Worm (Caenorhabditis elegans) whole organism, late embryonic: ENCODE data around the gene ndub-6.

Experiments used
- C38D4.7 ChIP-seq: fragments of 200-800 bp; sonication (Bioruptor generic); optimal IDR thresholded peaks from 2 replicates; lab custom pipeline; 2018; ENCODE audit warnings: mild to moderate bottlenecking, missing genetic modification characterization, moderate library complexity, missing compliant biosample characterization
- K09A11.1 ChIP-seq: sonication (generic microtip); optimal IDR thresholded peaks from 2 replicates; lab custom pipeline; 2017; ENCODE audit warnings: antibody characterized with exemption, mild to moderate bottlenecking, missing genetic modification characterization, missing compliant biosample characterization; ENCODE audit not compliant: insufficient read depth
- T23F11.4 ChIP-seq: fragments of 200-800 bp; sonication (Bioruptor generic); optimal IDR thresholded peaks from 2 replicates; lab custom pipeline; 2018; ENCODE audit warnings: mild to moderate bottlenecking, missing genetic modification characterization, missing compliant biosample characterization
- Y22D7AL.16 ChIP-seq: sonication (generic microtip); optimal IDR thresholded peaks from 2 replicates; lab custom pipeline; 2016; ENCODE audit warnings: missing genetic modification characterization, missing compliant biosample characterization
- ceh-14 ChIP-seq: sonication (generic microtip); optimal IDR thresholded peaks from 2 replicates; lab custom pipeline; 2016; ENCODE audit warnings: missing genotype, missing genetic modification characterization, missing compliant biosample characterization
- ceh-18 ChIP-seq: sonication (generic microtip); optimal IDR thresholded peaks from 2 replicates; lab custom pipeline; 2016; ENCODE audit warnings: missing genetic modification characterization, missing compliant biosample characterization
- ceh-19 ChIP-seq: fragments of 200-800 bp; sonication (Bioruptor generic); optimal IDR thresholded peaks from 2 replicates; lab custom pipeline; 2018; ENCODE audit warnings: mild to moderate bottlenecking, missing genetic modification characterization, missing compliant biosample characterization
- ceh-22 ChIP-seq: sonication (generic microtip); optimal IDR thresholded peaks from 2 replicates; lab custom pipeline; 2017; ENCODE audit warnings: missing biosample characterization, missing genetic modification characterization
- ceh-24 ChIP-seq: sonication (generic microtip); optimal IDR thresholded peaks from 2 replicates; lab custom pipeline; 2016; ENCODE audit warnings: mild to moderate bottlenecking, missing genetic modification characterization, missing compliant biosample characterization
- ceh-31 ChIP-seq: sonication (generic microtip); optimal IDR thresholded peaks from 2 replicates; lab custom pipeline; 2016; ENCODE audit warnings: missing genetic modification characterization, missing compliant biosample characterization
- ceh-45 ChIP-seq: fragments of 200-800 bp; sonication (Bioruptor generic); IDR thresholded peaks from 2 replicates; pipeline ENCODE4 v1.3.6; 2022; ENCODE audit warnings: missing genetic modification reagents, missing genetic modification characterization, missing compliant biosample characterization
- ceh-48 ChIP-seq: sonication (generic microtip); optimal IDR thresholded peaks from 2 replicates; lab custom pipeline; 2016; ENCODE audit warnings: missing genetic modification characterization, inconsistent platforms, missing compliant biosample characterization
- che-1 ChIP-seq: sonication (generic microtip); optimal IDR thresholded peaks from 2 replicates; lab custom pipeline; 2016; ENCODE audit warnings: mild to moderate bottlenecking, missing genetic modification characterization, missing compliant biosample characterization
- elt-2 ChIP-seq: sonication (generic microtip); optimal IDR thresholded peaks from 2 replicates; lab custom pipeline; 2016; ENCODE audit warnings: missing genetic modification reagents, missing genetic modification characterization, missing compliant biosample characterization
- fax-1 ChIP-seq: sonication (generic microtip); optimal IDR thresholded peaks from 2 replicates; lab custom pipeline; 2016; ENCODE audit warnings: missing genotype, missing genetic modification characterization, missing compliant biosample characterization
- fkh-10 ChIP-seq: fragments of 150-350 bp; optimal IDR thresholded peaks from 2 replicates; lab custom pipeline; 2014; ENCODE audit warnings: missing biosample characterization, missing genetic modification reagents, missing genetic modification characterization
- fkh-6 ChIP-seq: sonication (generic microtip); optimal IDR thresholded peaks from 2 replicates; lab custom pipeline; 2016; ENCODE audit warnings: missing genetic modification characterization, missing compliant biosample characterization
- hlh-15 ChIP-seq: sonication (generic microtip); optimal IDR thresholded peaks from 2 replicates; lab custom pipeline; 2016; ENCODE audit warnings: missing genetic modification characterization, missing compliant biosample characterization
- hlh-6 ChIP-seq: sonication (generic microtip); optimal IDR thresholded peaks from 2 replicates; lab custom pipeline; 2016; ENCODE audit warnings: missing genotype, missing genetic modification characterization, missing compliant biosample characterization
- hlh-8 ChIP-seq: sonication (generic microtip); optimal IDR thresholded peaks from 2 replicates; lab custom pipeline; 2016; ENCODE audit warnings: missing genotype, missing genetic modification characterization, missing compliant biosample characterization
- lim-6 ChIP-seq: sonication (generic microtip); optimal IDR thresholded peaks from 2 replicates; lab custom pipeline; 2016; ENCODE audit warnings: missing genetic modification characterization, missing compliant biosample characterization
- lin-11 ChIP-seq: fragments of 200-800 bp; sonication (Bioruptor generic); optimal IDR thresholded peaks from 2 replicates; lab custom pipeline; 2018; ENCODE audit warnings: mild to moderate bottlenecking, missing genetic modification characterization, missing compliant biosample characterization
- nfya-1 ChIP-seq: sonication (generic microtip); optimal IDR thresholded peaks from 2 replicates; lab custom pipeline; 2017; ENCODE audit warnings: missing genetic modification characterization, mild to moderate bottlenecking, missing compliant biosample characterization, antibody characterized with exemption, moderate library complexity
- npax-4 ChIP-seq: sonication (generic microtip); optimal IDR thresholded peaks from 2 replicates; lab custom pipeline; 2016; ENCODE audit warnings: missing genetic modification characterization, missing compliant biosample characterization
- pha-2 ChIP-seq: sonication (generic microtip); optimal IDR thresholded peaks from 2 replicates; lab custom pipeline; 2017; ENCODE audit warnings: mild to moderate bottlenecking, missing genetic modification characterization, missing compliant biosample characterization
- pha-4 ChIP-seq: fragments of 150-350 bp; optimal IDR thresholded peaks from 2 replicates; lab custom pipeline; 2018; ENCODE audit warnings: missing biosample characterization, missing genetic modification reagents, missing genetic modification characterization
- pros-1 ChIP-seq: fragments of 150-350 bp; optimal IDR thresholded peaks from 2 replicates; lab custom pipeline; 2014; ENCODE audit warnings: missing biosample characterization, missing genetic modification reagents, missing genetic modification characterization
- ref-2 ChIP-seq: sonication (generic microtip); optimal IDR thresholded peaks from 2 replicates; lab custom pipeline; 2016; ENCODE audit warnings: missing genetic modification characterization, missing compliant biosample characterization
- rnt-1 ChIP-seq: sonication (generic microtip); optimal IDR thresholded peaks from 2 replicates; lab custom pipeline; 2016; ENCODE audit warnings: missing genetic modification characterization, missing compliant biosample characterization
- sdc-2 ChIP-seq: sonication (generic microtip); optimal IDR thresholded peaks from 2 replicates; lab custom pipeline; 2016; ENCODE audit warnings: missing genotype, missing genetic modification characterization, missing compliant biosample characterization
- syd-9 ChIP-seq: sonication (generic microtip); optimal IDR thresholded peaks from 2 replicates; lab custom pipeline; 2016; ENCODE audit warnings: mild to moderate bottlenecking, missing genetic modification characterization, moderate library complexity, missing compliant biosample characterization
- tbx-2 ChIP-seq: sonication (generic microtip); optimal IDR thresholded peaks from 2 replicates; lab custom pipeline; 2016; ENCODE audit warnings: missing genetic modification characterization, missing compliant biosample characterization
- tbx-7 ChIP-seq: sonication (generic microtip); optimal IDR thresholded peaks from 2 replicates; lab custom pipeline; 2016; ENCODE audit warnings: missing genotype, missing genetic modification characterization, missing compliant biosample characterization
- ttx-3 ChIP-seq: sonication (generic microtip); optimal IDR thresholded peaks from 2 replicates; lab custom pipeline; 2016; ENCODE audit warnings: missing genetic modification reagents, missing genetic modification characterization, missing compliant biosample characterization
- unc-3 ChIP-seq, 2 experiments: fragments of 200-800 bp in 1 of 2; sonication (Bioruptor generic) in 1 of 2; sonication (generic microtip) in 1 of 2; conservative IDR thresholded peaks in 1 of 2; optimal IDR thresholded peaks in 1 of 2; 2 replicates each; pipeline versions ENCODE4 v1.3.6 to Lab custom; 2016 to 2022; ENCODE audit warnings: missing compliant biosample characterization in 2 of 2, missing genetic modification characterization in 2 of 2, missing genetic modification reagents in 1 of 2
- zip-5 ChIP-seq: sonication (generic microtip); optimal IDR thresholded peaks from 2 replicates; lab custom pipeline; 2016; ENCODE audit warnings: missing genetic modification characterization, missing compliant biosample characterization
- ztf-16 ChIP-seq: sonication (generic microtip); optimal IDR thresholded peaks from 2 replicates; lab custom pipeline; 2017; ENCODE audit warnings: missing genetic modification characterization, missing compliant biosample characterization

The ndub-6 gene

DNA sequence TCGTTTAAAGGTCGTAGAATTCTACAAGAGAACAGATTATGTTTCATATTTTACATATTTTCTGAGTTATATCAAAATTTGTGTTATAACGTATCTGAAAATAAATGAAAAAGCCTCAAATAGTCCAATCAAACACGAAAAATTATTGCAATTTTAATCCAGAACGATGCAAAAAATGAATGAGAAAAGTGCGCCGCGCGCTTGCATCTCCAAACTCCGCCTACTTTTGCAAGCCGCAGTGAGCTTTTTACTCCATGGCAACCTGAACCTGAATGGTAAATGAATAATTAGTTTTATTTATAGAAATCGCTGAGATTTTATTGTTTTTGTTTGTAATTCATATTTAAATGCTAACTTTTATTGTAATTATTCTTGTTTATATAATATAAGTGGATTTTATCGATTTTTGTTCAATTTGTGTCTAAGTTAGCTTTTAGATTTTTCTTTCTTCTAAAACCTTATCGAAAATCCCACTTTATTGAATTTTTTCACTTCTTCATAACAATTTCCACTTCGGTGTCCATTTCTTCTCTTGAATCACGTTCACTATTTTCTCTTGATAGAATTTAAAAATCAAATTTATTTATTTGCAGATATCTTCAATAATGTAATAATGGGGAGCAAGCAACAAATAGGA, 4.1 kb downstream of the ndub-6 start, which contains the start of gene ZK809.5:
Gene ZK809.5 (plus strand): TSS at position 587 of the 637 bp plus-strand sequence.
- no peak for TF ChIP-seq lin-11 (tag; lab: Kevin White, UChicago)
- TF ChIP-seq fkh-10, result no peak
- TF ChIP-seq lim-6 (tag; lab: Kevin White, UChicago), result no peak
- TF ChIP-seq pros-1 (tag; lab: Kevin White, UChicago), result no peak
- TF ChIP-seq nfya-1, result peak; percentile 12
- TF ChIP-seq unc-3 (GFP tag; conservative IDR thresholded peaks at IDR 0.05; lab: Robert Waterston, UW), result no peak
- TF ChIP-seq unc-3 (tag; optimal IDR thresholded peaks at IDR 0.05; lab: Kevin White, UChicago), result no peak
- TF ChIP-seq elt-2 (tag; lab: Kevin White, UChicago), result peak; percentile 9
- TF ChIP-seq ttx-3 (tag; lab: Kevin White, UChicago), result no peak

DNA sequence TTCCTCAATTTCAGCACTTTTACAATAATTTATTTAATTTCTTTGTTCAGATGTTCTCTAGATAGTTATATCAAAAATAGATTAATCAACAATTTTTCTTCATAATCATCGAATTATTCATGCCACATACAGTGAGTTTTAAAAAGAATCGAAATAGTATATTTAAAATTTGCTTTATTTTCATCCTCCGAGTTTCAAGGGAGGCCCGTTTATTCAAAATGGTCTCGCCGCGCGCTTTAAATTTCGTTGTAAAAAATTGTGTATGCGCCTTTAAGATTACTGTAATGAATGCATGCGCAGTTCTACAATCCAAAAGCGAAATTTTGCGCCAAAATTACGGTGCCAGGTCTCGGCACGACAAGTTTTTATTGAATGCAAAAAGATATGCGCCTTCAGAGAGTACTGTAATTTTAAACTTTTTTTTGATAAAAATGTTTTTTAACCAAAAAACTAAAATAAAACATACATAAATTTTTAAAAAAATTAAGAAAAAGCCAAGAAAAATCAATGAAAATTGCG, 7.7 kb downstream of the ndub-6 start, which contains the start of gene ZK792.1:
Gene ZK792.1 (plus strand): TSS at position 51 of the 519 bp plus-strand sequence.
- TF ChIP-seq K09A11.1 (no peak), npax-4 (no peak), fax-1 (tag; lab: Kevin White, UChicago) (no peak), tbx-2 (tag; lab: Kevin White, UChicago) (no peak), hlh-15 (no peak), hlh-8 (tag; lab: Kevin White, UChicago) (no peak)

DNA sequence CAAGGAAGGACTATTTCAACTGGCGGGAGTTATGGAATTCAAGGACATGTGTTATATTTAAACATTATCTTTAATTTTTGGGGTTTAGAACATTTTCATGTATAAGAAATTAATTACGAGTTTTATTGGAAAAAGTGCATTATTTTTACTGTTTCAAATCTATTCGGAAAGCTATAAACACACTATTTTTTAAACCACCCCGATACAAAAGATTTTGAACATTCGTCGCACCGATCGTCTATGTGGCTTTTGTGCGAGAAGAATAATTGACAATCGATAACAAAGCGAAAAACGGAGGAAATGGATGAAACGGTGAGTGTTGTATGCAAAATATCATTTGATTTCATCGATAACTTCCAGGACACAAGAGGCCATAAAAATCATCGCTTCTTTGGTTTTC, 12.8 kb downstream of the ndub-6 start, which contains the start of gene ZK809.9:
Gene ZK809.9 (plus strand): TSS at position 301 of the 400 bp plus-strand sequence.
- TF ChIP-seq T23F11.4 (GFP tag; lab: Kevin White, UChicago) (no peak), che-1 (tag; lab: Kevin White, UChicago) (no peak), elt-2 (tag; lab: Kevin White, UChicago) (no peak), zip-5 (tag; lab: Kevin White, UChicago) (no peak), fkh-6 (no peak), C38D4.7 (GFP tag; lab: Kevin White, UChicago) (no peak), ceh-24 (tag; lab: Kevin White, UChicago) (no peak), pha-4 (tag; lab: Kevin White, UChicago) (no peak), ceh-18 (tag; lab: Kevin White, UChicago) (no peak), pha-2 (tag; lab: Kevin White, UChicago) (no peak), ceh-31 (tag; lab: Kevin White, UChicago) (no peak), ztf-16 (tag; lab: Kevin White, UChicago) (no peak), ceh-14 (tag; lab: Kevin White, UChicago) (no peak), hlh-15 (no peak), Y22D7AL.16 (tag; lab: Kevin White, UChicago) (no peak)

DNA sequence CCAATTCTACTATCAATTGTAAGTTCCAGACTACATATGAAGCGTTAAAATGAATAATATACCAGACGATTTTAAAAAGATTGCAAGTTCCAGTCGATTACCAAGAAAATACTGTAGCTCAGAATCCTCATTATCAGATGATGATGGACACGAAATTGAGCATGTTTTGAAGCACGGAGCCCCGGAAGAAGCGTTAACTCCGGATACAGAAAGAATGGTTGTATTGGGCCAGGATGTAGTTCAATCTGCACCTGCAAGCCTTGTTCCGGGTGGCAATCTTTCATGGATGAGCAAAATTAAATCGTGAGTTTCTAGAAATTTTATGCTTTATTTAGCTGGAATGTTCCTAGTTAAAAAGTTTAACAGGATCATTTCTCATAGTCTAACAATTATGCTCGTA, 15.8 kb downstream of the ndub-6 start, which contains the start of gene atg-4.2:
Gene atg-4.2 (plus strand): TSS at position 24 of the 400 bp plus-strand sequence.
- no peak for TF ChIP-seq ceh-48 (tag; lab: Kevin White, UChicago)
- no peak for TF ChIP-seq pros-1 (tag; lab: Kevin White, UChicago)
- TF ChIP-seq pha-2 (tag; lab: Kevin White, UChicago), result no peak
- TF ChIP-seq hlh-15, result no peak
- TF ChIP-seq ceh-22 (tag; lab: Kevin White, UChicago), result no peak
- TF ChIP-seq T23F11.4 (GFP tag; lab: Kevin White, UChicago), result no peak
- TF ChIP-seq ceh-45 (GFP tag; lab: Robert Waterston, UW), result no peak
- TF ChIP-seq hlh-6 (tag; lab: Kevin White, UChicago), result no peak
- TF ChIP-seq rnt-1 (tag; lab: Kevin White, UChicago), result no peak
- TF ChIP-seq zip-5 (tag; lab: Kevin White, UChicago), result no peak
- no peak for TF ChIP-seq syd-9 (tag; lab: Kevin White, UChicago)
- TF ChIP-seq ref-2 (tag; lab: Kevin White, UChicago), result no peak
- TF ChIP-seq tbx-7 (tag; lab: Kevin White, UChicago), result no peak
- no peak for TF ChIP-seq pha-4 (tag; lab: Kevin White, UChicago)
- TF ChIP-seq sdc-2 (tag; lab: Kevin White, UChicago), result no peak
- TF ChIP-seq ceh-19 (GFP tag; lab: Kevin White, UChicago), result no peak
